Worm (Caenorhabditis elegans): Measurements from ENCODE around the gene T15B7.1.

Gene T15B7.1

ce11 chrV:6830755-6831227, 11.7 kb upstream of the T15B7.1 start, which contains the start of gene col-142:
TSS of gene col-142 (plus strand) at chrV:6831177.
- no peak for TF ChIP-seq ceh-19 (GFP tag; optimal IDR thresholded peaks at IDR 0.05)
- no peak for TF ChIP-seq hlh-13 (GFP tag; optimal IDR thresholded peaks at IDR 0.05)
- no peak for TF ChIP-seq rnt-1 (tag; optimal IDR thresholded peaks at IDR 0.05)
- no peak for TF ChIP-seq syd-9 (tag; optimal IDR thresholded peaks at IDR 0.05)
- TF ChIP-seq sox-2 (GFP tag; IDR thresholded peaks at IDR 0.05), result no peak
- no peak for TF ChIP-seq che-1 (tag; optimal IDR thresholded peaks at IDR 0.05)
- TF ChIP-seq F13H6.1 (tag; optimal IDR thresholded peaks at IDR 0.05), result no peak
- no peak for TF ChIP-seq npax-4 (tag; optimal IDR thresholded peaks at IDR 0.05)
- no peak for TF ChIP-seq pat-9 (tag; optimal IDR thresholded peaks at IDR 0.05)
- TF ChIP-seq Y22D7AL.16 (tag; optimal IDR thresholded peaks at IDR 0.05), result no peak
- TF ChIP-seq zip-5 (tag; optimal IDR thresholded peaks at IDR 0.05), result no peak
- TF ChIP-seq ahr-1 (tag; optimal IDR thresholded peaks at IDR 0.05), result no peak
- TF ChIP-seq C08G9.2 (tag; optimal IDR thresholded peaks at IDR 0.05), result no peak
- no peak for TF ChIP-seq dve-1 (tag; optimal IDR thresholded peaks at IDR 0.05)
- TF ChIP-seq pqm-1 (tag; optimal IDR thresholded peaks at IDR 0.05), result no peak
- no peak for TF ChIP-seq tbx-2 (tag; optimal IDR thresholded peaks at IDR 0.05)
- no peak for TF ChIP-seq eyg-1 (tag; optimal IDR thresholded peaks at IDR 0.05)
- TF ChIP-seq hlh-8 (tag; optimal IDR thresholded peaks at IDR 0.05), result no peak
- no peak for TF ChIP-seq fkh-6 (tag; optimal IDR thresholded peaks at IDR 0.05)
- TF ChIP-seq ceh-9 (tag; optimal IDR thresholded peaks at IDR 0.05), result no peak

- TF ChIP-seq ceh-2 (tag; optimal IDR thresholded peaks at IDR 0.05) (no peak), madf-2 (tag; optimal IDR thresholded peaks at IDR 0.05) (no peak), K09A11.1 (tag; optimal IDR thresholded peaks at IDR 0.05; ENCODE audit: insufficient read depth) (no peak), unc-3 (GFP tag; conservative IDR thresholded peaks at IDR 0.05) (no peak), unc-3 (tag; optimal IDR thresholded peaks at IDR 0.05) (no peak), F13H6.1 (tag; optimal IDR thresholded peaks at IDR 0.05) (no peak), sox-4 (tag; optimal IDR thresholded peaks at IDR 0.05) (no peak)
Measured at ce11 chrV:6831539-6831938, 11.0 kb upstream of the T15B7.1 start.

ce11 chrV:6835242-6835641, 7.3 kb upstream of the T15B7.1 start, which contains the start of the genes T15B7.14 and col-143:
TSS of gene T15B7.14 (minus strand) at chrV:6835342.
TSS of gene col-143 (plus strand) at chrV:6835635.
- TF ChIP-seq sox-4 (tag; optimal IDR thresholded peaks at IDR 0.05) (no peak), hlh-30 (tag; optimal IDR thresholded peaks at IDR 0.05; ENCODE audit: insufficient read depth) (no peak), fax-1 (tag; optimal IDR thresholded peaks at IDR 0.05) (no peak), ets-4 (tag; optimal IDR thresholded peaks at IDR 0.05) (no peak)

- TF ChIP-seq ceh-19 (GFP tag; optimal IDR thresholded peaks at IDR 0.05) (no peak), sox-4 (tag; optimal IDR thresholded peaks at IDR 0.05) (no peak), elt-2 (tag; optimal IDR thresholded peaks at IDR 0.05) (no peak), ceh-24 (tag; optimal IDR thresholded peaks at IDR 0.05) (no peak), ceh-34 (tag; optimal IDR thresholded peaks at IDR 0.05) (no peak), sox-2 (GFP tag; IDR thresholded peaks at IDR 0.05) (no peak), ceh-48 (tag; optimal IDR thresholded peaks at IDR 0.05) (no peak), ceh-22 (tag; optimal IDR thresholded peaks at IDR 0.05) (no peak), pros-1 (tag; optimal IDR thresholded peaks at IDR 0.05) (no peak), nhr-11 (tag; optimal IDR thresholded peaks at IDR 0.05) (no peak), unc-55 (GFP tag; optimal IDR thresholded peaks at IDR 0.05) (no peak), pha-2 (tag; optimal IDR thresholded peaks at IDR 0.05) (no peak)
Measured at ce11 chrV:6836036-6836435, 6.5 kb upstream of the T15B7.1 start.

All from whole organism, late embryonic.